Worm (Caenorhabditis elegans) whole organism, L2 larva: ENCODE measurements around the gene del-1.

Experiments
- C34F6.9 ChIP-seq: fragments of 150-350 bp; optimal IDR thresholded peaks from 2 replicates; lab custom pipeline; 2014; ENCODE audit warnings: missing biosample characterization, missing genetic modification characterization
- dmd-4 ChIP-seq: sonication (generic microtip); optimal IDR thresholded peaks from 2 replicates; lab custom pipeline; 2017; ENCODE audit warnings: missing biosample characterization, missing genetic modification characterization
- egl-27 ChIP-seq: sonication (generic microtip); optimal IDR thresholded peaks from 3 replicates; lab custom pipeline; 2017; ENCODE audit warnings: missing biosample characterization, missing genetic modification reagents, missing genetic modification characterization
- nhr-21 ChIP-seq: fragments of 150-350 bp; optimal IDR thresholded peaks from 2 replicates; lab custom pipeline; 2014; ENCODE audit warnings: missing biosample characterization, missing genetic modification characterization
- nhr-23 ChIP-seq: fragments of 150-350 bp; optimal IDR thresholded peaks from 2 replicates; lab custom pipeline; 2014; ENCODE audit warnings: missing biosample characterization, missing genetic modification reagents, missing genetic modification characterization
- skn-1 ChIP-seq: sonication (generic microtip); optimal IDR thresholded peaks from 2 replicates; lab custom pipeline; 2017; ENCODE audit warnings: missing biosample characterization, missing genetic modification characterization
- sma-3 ChIP-seq: sonication (generic microtip); optimal IDR thresholded peaks from 2 replicates; lab custom pipeline; 2016; ENCODE audit warnings: missing genetic modification reagents, missing genetic modification characterization, missing compliant biosample characterization
- sma-9 ChIP-seq, 2 experiments: fragments of 150-350 bp in 1 of 2; sonication (generic microtip) in 1 of 2; optimal IDR thresholded peaks; 2 replicates each; lab custom pipeline; 2014 to 2016; ENCODE audit warnings: missing genetic modification characterization in 2 of 2, mild to moderate bottlenecking in 1 of 2, missing biosample characterization in 1 of 2, missing compliant biosample characterization in 1 of 2, missing genetic modification reagents in 1 of 2, moderate library complexity in 1 of 2
- ztf-1 ChIP-seq: fragments of 200-800 bp; sonication (Bioruptor generic); conservative IDR thresholded peaks from 2 replicates; pipeline ENCODE4 v1.3.6; 2022; ENCODE audit warnings: missing genetic modification characterization, missing compliant biosample characterization

del-1 gene

ce11 chrX:14326578-14326977, 58.7 kb downstream of the del-1 start:
- no peak for TF ChIP-seq dmd-4 (tag; lab: Kevin White, UChicago)
- TF ChIP-seq skn-1 (tag; lab: Kevin White, UChicago): no peak
- TF ChIP-seq sma-3 (GFP tag; lab: Kevin White, UChicago): no peak
- no peak for TF ChIP-seq nhr-21 (tag; lab: Kevin White, UChicago)
- no peak for TF ChIP-seq sma-9 (GFP tag; optimal IDR thresholded peaks at IDR 0.05; lab: Kevin White, UChicago)
- TF ChIP-seq sma-9 (tag; optimal IDR thresholded peaks at IDR 0.05; lab: Kevin White, UChicago): no peak
- TF ChIP-seq C34F6.9 (tag; lab: Kevin White, UChicago): no peak
- no peak for TF ChIP-seq nhr-23 (tag; lab: Kevin White, UChicago)
- TF ChIP-seq ztf-1 (GFP tag; lab: Robert Waterston, UW): no peak
- no peak for TF ChIP-seq egl-27 (tag; lab: Kevin White, UChicago)
